Worm (Caenorhabditis elegans) whole organism, L2 larva: ENCODE results near the gene ddx-19.

Experiments
- Y55F3AM.14 ChIP-seq: fragments of 200-800 bp; sonication (Bioruptor generic); optimal IDR thresholded peaks from 2 replicates; lab custom pipeline; 2018; ENCODE audit warnings: mild to moderate bottlenecking, missing genetic modification characterization, missing compliant biosample characterization
- ama-1 ChIP-seq: fragments of 150-350 bp; optimal IDR thresholded peaks from 2 replicates; lab custom pipeline; 2018; ENCODE audit warnings: inconsistent platforms
- ceh-82 ChIP-seq: fragments of 150-350 bp; optimal IDR thresholded peaks from 2 replicates; lab custom pipeline; 2014; ENCODE audit warnings: missing biosample characterization, missing genetic modification characterization
- dmd-4 ChIP-seq: sonication (generic microtip); optimal IDR thresholded peaks from 2 replicates; lab custom pipeline; 2017; ENCODE audit warnings: missing biosample characterization, missing genetic modification characterization
- lsy-2 ChIP-seq, 2 experiments: fragments of 150-350 bp in 1 of 2; sonication (generic microtip) in 1 of 2; optimal IDR thresholded peaks; 2 replicates each; lab custom pipeline; 2014 to 2017; ENCODE audit warnings: missing biosample characterization in 2 of 2, missing genetic modification characterization in 2 of 2
- mdl-1 ChIP-seq, 2 experiments: fragments of 150-350 bp in 1 of 2; sonication (generic microtip) in 1 of 2; optimal IDR thresholded peaks; 2 replicates each; lab custom pipeline; 2017; ENCODE audit warnings: missing biosample characterization in 2 of 2, missing genetic modification characterization in 2 of 2
- nhr-10 ChIP-seq: sonication (generic microtip); optimal IDR thresholded peaks from 2 replicates; lab custom pipeline; 2017; ENCODE audit warnings: missing biosample characterization, missing genetic modification characterization
- nhr-12 ChIP-seq: fragments of 150-350 bp; optimal IDR thresholded peaks from 2 replicates; lab custom pipeline; 2014; ENCODE audit warnings: missing biosample characterization, missing genetic modification characterization
- nhr-237 ChIP-seq: fragments of 150-350 bp; optimal IDR thresholded peaks from 2 replicates; lab custom pipeline; 2014; ENCODE audit warnings: missing biosample characterization, missing genetic modification characterization
- unc-39 ChIP-seq: fragments of 150-350 bp; optimal IDR thresholded peaks from 2 replicates; lab custom pipeline; 2014; ENCODE audit warnings: missing biosample characterization, missing genetic modification characterization
- zag-1 ChIP-seq: fragments of 150-350 bp; optimal IDR thresholded peaks from 2 replicates; lab custom pipeline; 2014; ENCODE audit warnings: missing biosample characterization, missing genetic modification characterization

DNA sequence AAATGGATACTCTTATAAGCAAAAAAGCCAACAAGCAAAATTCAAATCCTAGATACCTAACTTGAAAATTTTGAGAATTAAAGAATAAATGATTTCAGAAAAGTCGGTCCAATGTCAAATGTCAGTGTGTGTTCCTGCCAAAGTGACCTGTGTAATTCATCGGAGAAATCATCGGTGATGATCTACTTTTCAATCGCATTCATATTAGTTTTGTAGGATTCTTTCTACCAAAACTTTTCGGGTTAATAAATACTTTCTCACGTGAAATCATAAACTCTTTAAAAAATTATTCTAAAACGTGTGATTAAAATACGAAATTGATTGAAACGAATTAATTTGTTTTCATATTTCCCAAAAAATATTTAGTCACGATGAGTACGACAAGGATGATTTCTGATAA lies 45.7 kb upstream of the ddx-19 start, which contains the start of gene F46C5.7:
- TF ChIP-seq ceh-82 (tag; lab: Kevin White, UChicago) (no peak), Y55F3AM.14 (GFP tag; lab: Kevin White, UChicago) (no peak), nhr-10 (tag; lab: Kevin White, UChicago) (no peak), zag-1 (tag; lab: Kevin White, UChicago) (no peak), lsy-2 (tag; optimal IDR thresholded peaks at IDR 0.05; lab: Kevin White, UChicago) (no peak), nhr-12 (tag; lab: Kevin White, UChicago) (no peak), ama-1 (lab: Kevin White, UChicago) (no peak), mdl-1 (tag; optimal IDR thresholded peaks at IDR 0.05; lab: Kevin White, UChicago) (no peak), nhr-237 (tag; lab: Kevin White, UChicago) (no peak), dmd-4 (tag; lab: Kevin White, UChicago) (no peak), unc-39 (no peak)
